Fruit fly (Drosophila melanogaster) whole organism, embryonic: Measurements from ENCODE around the gene Btnd.
A peak's percentile ranks its signal among the peaks of the same experiment; 100 is the strongest.

Source experiments
- Adf1 ChIP-seq: fragments of 200-800 bp; sonication (Bioruptor generic); IDR thresholded peaks from 2 replicates; pipeline ENCODE4 v1.3.6; 2022; ENCODE audit warnings: missing biosample characterization, missing genetic modification characterization
- BEAF-32 ChIP-seq: fragments of 200-800 bp; sonication (Bioruptor generic); optimal IDR thresholded peaks from 3 replicates; lab custom pipeline; 2017; ENCODE audit warnings: missing biosample characterization, missing genetic modification characterization, mild to moderate bottlenecking, moderate library complexity, missing genetic modification reagents
- BtbVII ChIP-seq: fragments of 200-800 bp; sonication (Bioruptor generic); optimal IDR thresholded peaks from 3 replicates; lab custom pipeline; 2017; ENCODE audit warnings: missing biosample characterization, mild to moderate bottlenecking, missing genetic modification characterization
- CG1024 ChIP-seq: fragments of 200-800 bp; sonication (Bioruptor generic); IDR thresholded peaks from 2 replicates; pipeline ENCODE4 v1.3.6; 2022; ENCODE audit warnings: missing biosample characterization, missing genetic modification characterization
- CG10366 ChIP-seq: fragments of 200-800 bp; sonication (Bioruptor generic); IDR thresholded peaks from 2 replicates; pipeline ENCODE4 v1.3.6; 2022; ENCODE audit warnings: missing biosample characterization, missing genetic modification characterization
- CG10979 ChIP-seq: fragments of 200-800 bp; sonication (Bioruptor generic); optimal IDR thresholded peaks from 2 replicates; lab custom pipeline; 2018; ENCODE audit warnings: missing biosample characterization, mild to moderate bottlenecking, missing genetic modification characterization, moderate library complexity
- CG11247 ChIP-seq: fragments of 200-800 bp; sonication (Bioruptor generic); IDR thresholded peaks from 2 replicates; pipeline ENCODE4 v1.3.6; 2022; ENCODE audit warnings: missing biosample characterization, missing genetic modification characterization
- CG11456 ChIP-seq: fragments of 200-800 bp; sonication (Bioruptor generic); IDR thresholded peaks from 3 replicates; pipeline ENCODE4 v1.3.6; 2022; ENCODE audit warnings: missing biosample characterization, missing genetic modification characterization
- CG13775 ChIP-seq: fragments of 200-800 bp; sonication (Bioruptor generic); optimal IDR thresholded peaks from 3 replicates; lab custom pipeline; 2017; ENCODE audit warnings: missing biosample characterization, mild to moderate bottlenecking, missing genetic modification characterization
- CG13894 ChIP-seq: fragments of 200-800 bp; sonication (Bioruptor generic); optimal IDR thresholded peaks from 3 replicates; lab custom pipeline; 2018; ENCODE audit warnings: missing biosample characterization, mild to moderate bottlenecking, missing genetic modification characterization, moderate library complexity
- CG1792 ChIP-seq: fragments of 200-800 bp; sonication (Bioruptor generic); optimal IDR thresholded peaks from 2 replicates; lab custom pipeline; 2016; ENCODE audit warnings: missing biosample characterization, missing genetic modification characterization
- CG18619 ChIP-seq: fragments of 200-800 bp; sonication (Bioruptor generic); optimal IDR thresholded peaks from 3 replicates; lab custom pipeline; 2017; ENCODE audit warnings: missing biosample characterization, mild to moderate bottlenecking, missing genetic modification characterization
- CG2202 ChIP-seq: fragments of 200-800 bp; sonication (Bioruptor generic); optimal IDR thresholded peaks from 2 replicates; lab custom pipeline; 2018; ENCODE audit warnings: missing biosample characterization, mild to moderate bottlenecking, missing genetic modification characterization
- CG31224 ChIP-seq: fragments of 200-800 bp; sonication (Bioruptor generic); IDR thresholded peaks from 2 replicates; pipeline ENCODE4 v1.3.6; 2022; ENCODE audit warnings: missing biosample characterization, missing genetic modification characterization
- CG33213 ChIP-seq: fragments of 200-800 bp; sonication (Bioruptor generic); optimal IDR thresholded peaks from 3 replicates; lab custom pipeline; 2016; ENCODE audit warnings: missing biosample characterization, missing genetic modification characterization
- CG4404 ChIP-seq: fragments of 200-800 bp; sonication (Bioruptor generic); IDR thresholded peaks from 2 replicates; pipeline ENCODE4 v1.3.6; 2022; ENCODE audit warnings: missing biosample characterization, missing genetic modification characterization
- CG7556 ChIP-seq: fragments of 200-800 bp; sonication (Bioruptor generic); optimal IDR thresholded peaks from 2 replicates; lab custom pipeline; 2017; ENCODE audit warnings: missing biosample characterization, mild to moderate bottlenecking, missing genetic modification characterization
- CG7928 ChIP-seq: fragments of 200-800 bp; sonication (Bioruptor generic); optimal IDR thresholded peaks from 2 replicates; lab custom pipeline; 2017; ENCODE audit warnings: missing biosample characterization, mild to moderate bottlenecking, missing genetic modification characterization
- CG7987 ChIP-seq: fragments of 200-800 bp; sonication (Bioruptor generic); optimal IDR thresholded peaks from 2 replicates; lab custom pipeline; 2018; ENCODE audit warnings: missing biosample characterization, mild to moderate bottlenecking, missing genetic modification characterization, moderate library complexity
- CG9609 ChIP-seq: fragments of 200-800 bp; sonication (Bioruptor generic); optimal IDR thresholded peaks from 3 replicates; lab custom pipeline; 2016; ENCODE audit warnings: missing biosample characterization, missing genetic modification characterization
- CoRest ChIP-seq: fragments of 200-800 bp; sonication (Bioruptor generic); optimal IDR thresholded peaks from 3 replicates; lab custom pipeline; 2018; ENCODE audit warnings: missing biosample characterization, mild to moderate bottlenecking, missing genetic modification characterization, moderate library complexity
- Doc3 ChIP-seq: fragments of 200-800 bp; sonication (Bioruptor generic); IDR thresholded peaks from 3 replicates; pipeline ENCODE4 v1.3.6; 2022; ENCODE audit warnings: missing biosample characterization, missing genetic modification characterization; ENCODE audit not compliant: partially characterized antibody
- H15 ChIP-seq: fragments of 200-800 bp; sonication (Bioruptor generic); IDR thresholded peaks from 3 replicates; pipeline ENCODE4 v1.3.6; 2022; ENCODE audit warnings: missing biosample characterization, missing genetic modification characterization
- HLH4C ChIP-seq: fragments of 200-800 bp; sonication (Bioruptor generic); IDR thresholded peaks from 3 replicates; pipeline ENCODE4 v1.3.6; 2022; ENCODE audit warnings: missing biosample characterization, missing genetic modification characterization; ENCODE audit not compliant: partially characterized antibody
- Lpt ChIP-seq: fragments of >200 bp; optimal IDR thresholded peaks from 2 replicates; lab custom pipeline; 2018; ENCODE audit warnings: missing biosample characterization, missing genetic modification characterization
- Meics ChIP-seq: fragments of 200-800 bp; sonication (Bioruptor generic); optimal IDR thresholded peaks from 2 replicates; lab custom pipeline; 2017; ENCODE audit warnings: missing biosample characterization, mild to moderate bottlenecking, missing genetic modification characterization
- Mrtf ChIP-seq: fragments of 200-800 bp; sonication (Bioruptor generic); IDR thresholded peaks from 3 replicates; pipeline ENCODE4 v1.3.6; 2022; ENCODE audit warnings: missing biosample characterization, missing genetic modification characterization
- NC2β ChIP-seq: fragments of 200-800 bp; sonication (Bioruptor generic); optimal IDR thresholded peaks from 2 replicates; lab custom pipeline; 2016; ENCODE audit warnings: missing biosample characterization, missing genetic modification characterization
- NfI ChIP-seq: fragments of 200-800 bp; sonication (Bioruptor generic); optimal IDR thresholded peaks from 3 replicates; lab custom pipeline; 2018; ENCODE audit warnings: missing biosample characterization, mild to moderate bottlenecking, missing genetic modification characterization, moderate library complexity
- Oaz ChIP-seq: fragments of 200-800 bp; sonication (Bioruptor generic); IDR thresholded peaks from 2 replicates; pipeline ENCODE4 v1.3.6; 2022; ENCODE audit warnings: missing biosample characterization, missing genetic modification characterization
- Oli ChIP-seq: fragments of 200-800 bp; sonication (Bioruptor generic); optimal IDR thresholded peaks from 2 replicates; lab custom pipeline; 2018; ENCODE audit warnings: missing biosample characterization, mild to moderate bottlenecking, missing genetic modification characterization, moderate library complexity
- Spps ChIP-seq: fragments of 200-800 bp; sonication (Bioruptor generic); optimal IDR thresholded peaks from 2 replicates; lab custom pipeline; 2018; ENCODE audit warnings: missing biosample characterization, mild to moderate bottlenecking, missing genetic modification characterization
- TFAM ChIP-seq: fragments of 200-800 bp; sonication (Bioruptor generic); optimal IDR thresholded peaks from 2 replicates; lab custom pipeline; 2017; ENCODE audit warnings: missing biosample characterization, missing genetic modification characterization, inconsistent platforms
- ab ChIP-seq: fragments of 200-800 bp; sonication (Bioruptor generic); optimal IDR thresholded peaks from 2 replicates; lab custom pipeline; 2016; ENCODE audit warnings: missing biosample characterization, missing genetic modification characterization
- amos ChIP-seq: fragments of 200-800 bp; sonication (Bioruptor generic); IDR thresholded peaks from 2 replicates; pipeline ENCODE4 v1.3.6; 2022; ENCODE audit warnings: missing biosample characterization, missing genetic modification characterization; ENCODE audit not compliant: partially characterized antibody
- ara ChIP-seq: fragments of 200-800 bp; sonication (Bioruptor generic); IDR thresholded peaks from 2 replicates; pipeline ENCODE4 v1.3.6; 2022; ENCODE audit warnings: missing biosample characterization, missing genetic modification characterization
- az2 ChIP-seq: fragments of 200-800 bp; sonication (Bioruptor generic); optimal IDR thresholded peaks from 3 replicates; lab custom pipeline; 2016; ENCODE audit warnings: missing biosample characterization, missing genetic modification characterization
- cas ChIP-seq: fragments of 200-800 bp; sonication (Bioruptor generic); IDR thresholded peaks from 2 replicates; pipeline ENCODE4 v1.3.6; 2022; ENCODE audit warnings: missing biosample characterization, missing genetic modification characterization
- ci ChIP-seq: fragments of 200-800 bp; sonication (Bioruptor generic); IDR thresholded peaks from 3 replicates; pipeline ENCODE4 v1.3.6; 2022; ENCODE audit warnings: missing biosample characterization, missing genetic modification characterization
- crp ChIP-seq, 2 experiments: fragments of 200-800 bp; sonication (Bioruptor generic); optimal IDR thresholded peaks; 2 replicates in 1 of 2; 3 replicates in 1 of 2; lab custom pipeline; 2017; ENCODE audit warnings: missing biosample characterization in 2 of 2, missing genetic modification characterization in 2 of 2, mild to moderate bottlenecking in 1 of 2, moderate library complexity in 1 of 2
- da ChIP-seq: fragments of 200-800 bp; sonication (Bioruptor generic); optimal IDR thresholded peaks from 2 replicates; lab custom pipeline; 2016; ENCODE audit warnings: missing biosample characterization, missing genetic modification characterization
- emc ChIP-seq: fragments of 200-800 bp; sonication (Bioruptor generic); optimal IDR thresholded peaks from 2 replicates; lab custom pipeline; 2016; ENCODE audit warnings: missing biosample characterization, missing genetic modification characterization
- ems ChIP-seq: fragments of 200-800 bp; sonication (Bioruptor generic); optimal IDR thresholded peaks from 3 replicates; lab custom pipeline; 2016; ENCODE audit warnings: missing biosample characterization, missing genetic modification characterization
- eyg ChIP-seq: fragments of 200-800 bp; sonication (Bioruptor generic); optimal IDR thresholded peaks from 3 replicates; lab custom pipeline; 2016; ENCODE audit warnings: missing biosample characterization, missing genetic modification characterization
- gcm ChIP-seq: fragments of 200-800 bp; sonication (Bioruptor generic); optimal IDR thresholded peaks from 2 replicates; lab custom pipeline; 2019; ENCODE audit warnings: missing biosample characterization, mild to moderate bottlenecking, missing genetic modification characterization, moderate library complexity
- gfzf ChIP-seq: fragments of 200-800 bp; sonication (Bioruptor generic); optimal IDR thresholded peaks from 2 replicates; lab custom pipeline; 2016; ENCODE audit warnings: missing biosample characterization, mild to moderate bottlenecking, missing genetic modification characterization, moderate library complexity
- her ChIP-seq: fragments of 200-800 bp; sonication (Bioruptor generic); optimal IDR thresholded peaks from 2 replicates; lab custom pipeline; 2016; ENCODE audit warnings: missing biosample characterization, missing genetic modification characterization
- kay ChIP-seq: fragments of 200-800 bp; sonication (Bioruptor generic); optimal IDR thresholded peaks from 2 replicates; lab custom pipeline; 2016; ENCODE audit warnings: missing biosample characterization, missing genetic modification characterization
- lmd ChIP-seq: fragments of 200-800 bp; sonication (Bioruptor generic); IDR thresholded peaks from 2 replicates; pipeline ENCODE4 v1.3.6; 2022; ENCODE audit warnings: missing biosample characterization, missing genetic modification characterization
- pnt ChIP-seq: fragments of 200-800 bp; sonication (Bioruptor generic); optimal IDR thresholded peaks from 3 replicates; lab custom pipeline; 2016; ENCODE audit warnings: missing biosample characterization, missing genetic modification characterization
- scrt ChIP-seq: fragments of 200-800 bp; sonication (Bioruptor generic); optimal IDR thresholded peaks from 2 replicates; lab custom pipeline; 2018; ENCODE audit warnings: missing biosample characterization, mild to moderate bottlenecking, missing genetic modification characterization, moderate library complexity
- zen ChIP-seq: fragments of 200-800 bp; sonication (Bioruptor generic); optimal IDR thresholded peaks from 3 replicates; lab custom pipeline; 2018; ENCODE audit warnings: missing biosample characterization, mild to moderate bottlenecking, missing genetic modification characterization, moderate library complexity

Btnd gene

dm6 chrX:6253701-6254100, 34.6 kb upstream of the Btnd start (continued):
- TF ChIP-seq CG4404 (GFP tag; lab: Robert Waterston, UW), result no peak
- no peak for TF ChIP-seq CG11456
- TF ChIP-seq Meics (GFP tag; lab: Kevin White, UChicago), result no peak
- TF ChIP-seq emc (GFP tag; lab: Kevin White, UChicago), result no peak
- TF ChIP-seq CG18619 (GFP tag; lab: Kevin White, UChicago), result no peak
- TF ChIP-seq Mrtf (GFP tag; lab: Robert Waterston, UW), result no peak
- TF ChIP-seq Lpt (GFP tag; lab: Kevin White, UChicago), result no peak
- no peak for TF ChIP-seq scrt (GFP tag; lab: Kevin White, UChicago)
- no peak for TF ChIP-seq CG7928
- TF ChIP-seq ci (GFP tag; lab: Robert Waterston, UW), result 0 out of 3 replicates have a peak, but pooled peaks have one; percentile 27
- TF ChIP-seq CG10366, result no peak
- TF ChIP-seq az2 (GFP tag; lab: Kevin White, UChicago), result no peak
- TF ChIP-seq cas (GFP tag; lab: Robert Waterston, UW), result no peak
- TF ChIP-seq BEAF-32 (GFP tag; lab: Kevin White, UChicago), result no peak
- TF ChIP-seq CG11247 (GFP tag; lab: Robert Waterston, UW), result no peak
- TF ChIP-seq H15 (GFP tag; lab: Robert Waterston, UW), result no peak
- no peak for TF ChIP-seq Oli (tag; lab: Kevin White, UChicago)
- TF ChIP-seq CG31224, result no peak
- TF ChIP-seq lmd (GFP tag; lab: Robert Waterston, UW), result no peak
- no peak for TF ChIP-seq Spps
- TF ChIP-seq CG33213, result no peak
- TF ChIP-seq CG9609 (GFP tag; lab: Kevin White, UChicago), result no peak
- no peak for TF ChIP-seq BtbVII (GFP tag; lab: Kevin White, UChicago)
- TF ChIP-seq CG7987 (GFP tag; lab: Kevin White, UChicago), result peak; percentile 11
- no peak for TF ChIP-seq eyg (GFP tag; lab: Kevin White, UChicago)
- TF ChIP-seq CG13775 (GFP tag; lab: Kevin White, UChicago), result no peak
- no peak for TF ChIP-seq HLH4C (GFP tag; lab: Robert Waterston, UW)
- TF ChIP-seq NfI, result no peak
- no peak for TF ChIP-seq Oaz
- no peak for TF ChIP-seq CG7556 (GFP tag; lab: Kevin White, UChicago)
- TF ChIP-seq ems (GFP tag; lab: Kevin White, UChicago), result no peak
- TF ChIP-seq gfzf (GFP tag; lab: Kevin White, UChicago), result no peak
- no peak for TF ChIP-seq ara (GFP tag; lab: Robert Waterston, UW)
- no peak for TF ChIP-seq kay
- TF ChIP-seq crp (GFP tag; optimal IDR thresholded peaks at IDR 0.05; lab: Kevin White, UChicago), result no peak
- TF ChIP-seq ab (GFP tag; lab: Kevin White, UChicago), result no peak
- TF ChIP-seq CG10979 (tag; lab: Kevin White, UChicago), result peak; percentile 79
- TF ChIP-seq her (GFP tag; lab: Kevin White, UChicago), result no peak
- TF ChIP-seq CG1024 (GFP tag; lab: Robert Waterston, UW), result 0 out of 2 replicates have a peak, but pooled peaks have one; percentile 11
- TF ChIP-seq CoRest (tag; lab: Kevin White, UChicago), result no peak
- no peak for TF ChIP-seq amos
- no peak for TF ChIP-seq NC2β (GFP tag; lab: Kevin White, UChicago)
- no peak for TF ChIP-seq pnt (GFP tag; lab: Kevin White, UChicago)
- no peak for TF ChIP-seq Doc3 (GFP tag; lab: Robert Waterston, UW)
- TF ChIP-seq TFAM (GFP tag; lab: Kevin White, UChicago), result no peak
- TF ChIP-seq da, result no peak
- TF ChIP-seq zen (tag; lab: Kevin White, UChicago), result peak; percentile 57
- TF ChIP-seq CG2202 (tag; lab: Kevin White, UChicago), result no peak
- no peak for TF ChIP-seq Adf1 (GFP tag; lab: Robert Waterston, UW)
- no peak for TF ChIP-seq gcm (GFP tag; lab: Kevin White, UChicago)
- TF ChIP-seq CG13894 (tag; lab: Kevin White, UChicago), result no peak
- TF ChIP-seq CG1792 (GFP tag; lab: Kevin White, UChicago), result no peak
